Worm (Caenorhabditis elegans): Measurements from ENCODE around the gene F08D12.2.

Gene F08D12.2

ce11 chrII:2795413-2795812, 14.0 kb downstream of the F08D12.2 start:
- TF ChIP-seq Y55F3AM.14 (GFP tag; optimal IDR thresholded peaks at IDR 0.05) (no peak), egl-27 (tag; optimal IDR thresholded peaks at IDR 0.05) (no peak), mdl-1 (tag; optimal IDR thresholded peaks at IDR 0.05) (no peak), ztf-4 (tag; optimal IDR thresholded peaks at IDR 0.05) (no peak), unc-55 (GFP tag; optimal IDR thresholded peaks at IDR 0.05) (no peak)

ce11 chrII:2796431-2796830, 15.0 kb downstream of the F08D12.2 start:
- TF ChIP-seq elt-3 (tag; optimal IDR thresholded peaks at IDR 0.05) (no peak), aly-2 (tag; optimal IDR thresholded peaks at IDR 0.05) (no peak), mdl-1 (tag; optimal IDR thresholded peaks at IDR 0.05) (no peak), gmeb-1 (tag; optimal IDR thresholded peaks at IDR 0.05) (no peak), zag-1 (tag; optimal IDR thresholded peaks at IDR 0.05) (no peak), ceh-16 (tag; optimal IDR thresholded peaks at IDR 0.05) (no peak), Y55F3AM.14 (GFP tag; optimal IDR thresholded peaks at IDR 0.05) (no peak), blmp-1 (tag; optimal IDR thresholded peaks at IDR 0.05; ENCODE audit: insufficient read depth) (no peak), F13H6.1 (tag; optimal IDR thresholded peaks at IDR 0.05) (no peak), dmd-4 (tag; optimal IDR thresholded peaks at IDR 0.05) (no peak), sem-4 (tag; optimal IDR thresholded peaks at IDR 0.05) (no peak), nhr-25 (tag; optimal IDR thresholded peaks at IDR 0.05) (no peak), alr-1 (tag; optimal IDR thresholded peaks at IDR 0.05) (no peak), mab-5 (tag; optimal IDR thresholded peaks at IDR 0.05) (no peak), unc-62 (GFP tag; optimal IDR thresholded peaks at IDR 0.05) (no peak), ztf-11 (tag; optimal IDR thresholded peaks at IDR 0.05) (no peak)

ce11 chrII:2797951-2798350, 16.5 kb downstream of the F08D12.2 start:
- no peak for TF ChIP-seq nhr-10 (tag; optimal IDR thresholded peaks at IDR 0.05)
- no peak for TF ChIP-seq lin-11 (tag; optimal IDR thresholded peaks at IDR 0.05)
- no peak for TF ChIP-seq mdl-1 (tag; optimal IDR thresholded peaks at IDR 0.05)
- no peak for TF ChIP-seq dmd-4 (tag; optimal IDR thresholded peaks at IDR 0.05)
- TF ChIP-seq nhr-25 (tag; optimal IDR thresholded peaks at IDR 0.05): no peak
- TF ChIP-seq fos-1 (tag; optimal IDR thresholded peaks at IDR 0.05): no peak
- TF ChIP-seq elt-1 (tag; optimal IDR thresholded peaks at IDR 0.05): no peak
- TF ChIP-seq sma-3 (GFP tag; optimal IDR thresholded peaks at IDR 0.05): no peak
- no peak for TF ChIP-seq aly-2 (tag; optimal IDR thresholded peaks at IDR 0.05)
- no peak for TF ChIP-seq unc-55 (GFP tag; optimal IDR thresholded peaks at IDR 0.05)
- TF ChIP-seq ceh-82 (tag; optimal IDR thresholded peaks at IDR 0.05): no peak
- no peak for TF ChIP-seq zag-1 (tag; optimal IDR thresholded peaks at IDR 0.05)
- no peak for TF ChIP-seq mbf-1 (tag; optimal IDR thresholded peaks at IDR 0.05)
- TF ChIP-seq unc-39 (tag; optimal IDR thresholded peaks at IDR 0.05): no peak

- TF ChIP-seq mdl-1 (tag; optimal IDR thresholded peaks at IDR 0.05) (peak; percentile 53 to 65), lin-39 (tag; optimal IDR thresholded peaks at IDR 0.05) (no peak), sma-9 (GFP tag; optimal IDR thresholded peaks at IDR 0.05) (peak; percentile 93), sma-9 (tag; optimal IDR thresholded peaks at IDR 0.05) (no peak), gmeb-1 (tag; optimal IDR thresholded peaks at IDR 0.05) (peak; percentile 75), ztf-4 (tag; optimal IDR thresholded peaks at IDR 0.05) (peak; percentile 52), C34F6.9 (tag; optimal IDR thresholded peaks at IDR 0.05) (peak; percentile 38), sem-4 (tag; optimal IDR thresholded peaks at IDR 0.05) (peak; percentile 27), unc-62 (GFP tag; optimal IDR thresholded peaks at IDR 0.05) (peak; percentile 47), lin-13 (GFP tag; optimal IDR thresholded peaks at IDR 0.05) (peak; percentile 79), nhr-25 (tag; optimal IDR thresholded peaks at IDR 0.05) (peak; percentile 86), nhr-10 (tag; optimal IDR thresholded peaks at IDR 0.05) (no peak), blmp-1 (tag; optimal IDR thresholded peaks at IDR 0.05; ENCODE audit: insufficient read depth) (peak; percentile 79), lin-11 (tag; optimal IDR thresholded peaks at IDR 0.05) (no peak), mab-5 (tag; optimal IDR thresholded peaks at IDR 0.05) (peak; percentile 15), nhr-129 (tag; optimal IDR thresholded peaks at IDR 0.05) (peak; percentile 30), nhr-77 (tag; optimal IDR thresholded peaks at IDR 0.05) (peak; percentile 40), peb-1 (tag; optimal IDR thresholded peaks at IDR 0.05) (no peak), lsy-2 (tag; optimal IDR thresholded peaks at IDR 0.05) (peak in 1 of 2 experiments; percentile 73), nhr-21 (tag; optimal IDR thresholded peaks at IDR 0.05) (peak; percentile 90), ama-1 (optimal IDR thresholded peaks at IDR 0.05) (no peak), dmd-4 (tag; optimal IDR thresholded peaks at IDR 0.05) (no peak), fos-1 (tag; optimal IDR thresholded peaks at IDR 0.05) (peak; percentile 94), skn-1 (tag; optimal IDR thresholded peaks at IDR 0.05) (peak; percentile 46), elt-1 (tag; optimal IDR thresholded peaks at IDR 0.05) (peak; percentile 63), R02D3.7 (tag; optimal IDR thresholded peaks at IDR 0.05) (no peak), unc-39 (tag; optimal IDR thresholded peaks at IDR 0.05) (no peak), nhr-11 (tag; optimal IDR thresholded peaks at IDR 0.05) (no peak), mbf-1 (tag; optimal IDR thresholded peaks at IDR 0.05) (no peak), F13H6.1 (tag; optimal IDR thresholded peaks at IDR 0.05) (peak; percentile 85), aly-2 (tag; optimal IDR thresholded peaks at IDR 0.05) (no peak), unc-55 (GFP tag; optimal IDR thresholded peaks at IDR 0.05) (no peak), crh-2 (tag; optimal IDR thresholded peaks at IDR 0.05) (peak; percentile 66), egl-27 (tag; optimal IDR thresholded peaks at IDR 0.05) (peak; percentile 77), sma-3 (GFP tag; optimal IDR thresholded peaks at IDR 0.05) (peak; percentile 96), elt-3 (tag; optimal IDR thresholded peaks at IDR 0.05) (no peak), ceh-82 (tag; optimal IDR thresholded peaks at IDR 0.05) (no peak), nhr-6 (tag; optimal IDR thresholded peaks at IDR 0.05) (peak; percentile 44)
Measured at ce11 chrII:2800550-2801233, 19.2 kb downstream of the F08D12.2 start, which contains the start of gene nhr-119. Gene nhr-119 (minus strand): TSS chrII:2800600.

Measured in whole organism, L2 larva.